Worm (Caenorhabditis elegans): ENCODE data around the gene hcp-1.

- TF ChIP-seq scrt-1 (GFP tag; IDR thresholded peaks at IDR 0.05) (no peak), tbx-11 (GFP tag; IDR thresholded peaks at IDR 0.05) (no peak), ama-1 (optimal IDR thresholded peaks at IDR 0.05) (no peak)
Observed at ce11 chrV:6645810-6646209, 51.8 kb downstream of the hcp-1 start.

All from whole organism, early embryonic.